Fruit fly (Drosophila melanogaster) whole organism, embryonic: ENCODE results near the gene CG4497.

Source experiments
- Aef1 ChIP-seq: fragments of 200-800 bp; sonication (Bioruptor generic); IDR thresholded peaks from 3 replicates; pipeline ENCODE4 v1.3.6; 2022; ENCODE audit warnings: missing biosample characterization, missing genetic modification characterization
- Bdp1 ChIP-seq: fragments of 200-800 bp; sonication (Bioruptor generic); optimal IDR thresholded peaks from 3 replicates; lab custom pipeline; 2016; ENCODE audit warnings: missing biosample characterization, missing genetic modification characterization
- CG10267 ChIP-seq: fragments of 200-800 bp; sonication (Bioruptor generic); optimal IDR thresholded peaks from 2 replicates; lab custom pipeline; 2018; ENCODE audit warnings: missing biosample characterization, mild to moderate bottlenecking, missing genetic modification characterization, moderate library complexity
- CG10565 ChIP-seq: fragments of 200-800 bp; sonication (Bioruptor generic); optimal IDR thresholded peaks from 3 replicates; lab custom pipeline; 2016; ENCODE audit warnings: missing biosample characterization, mild to moderate bottlenecking, missing genetic modification characterization
- CG11560 ChIP-seq: fragments of 200-800 bp; sonication (Bioruptor generic); IDR thresholded peaks from 3 replicates; pipeline ENCODE4 v1.3.6; 2022; ENCODE audit warnings: missing biosample characterization, missing genetic modification characterization
- CG11695 ChIP-seq: fragments of 200-800 bp; sonication (Bioruptor generic); IDR thresholded peaks from 3 replicates; pipeline ENCODE4 v1.3.6; 2022; ENCODE audit warnings: missing biosample characterization, missing genetic modification characterization
- CG12155 ChIP-seq: fragments of 200-800 bp; sonication (Bioruptor generic); optimal IDR thresholded peaks from 3 replicates; lab custom pipeline; 2016; ENCODE audit warnings: missing biosample characterization, missing genetic modification characterization
- CG12942 ChIP-seq: fragments of 200-800 bp; sonication (Bioruptor generic); optimal IDR thresholded peaks from 3 replicates; lab custom pipeline; 2016; ENCODE audit warnings: missing biosample characterization, missing genetic modification characterization
- CG15514 ChIP-seq: fragments of 200-800 bp; sonication (Bioruptor generic); optimal IDR thresholded peaks from 3 replicates; lab custom pipeline; 2017; ENCODE audit warnings: missing biosample characterization, missing genetic modification characterization, mild to moderate bottlenecking, moderate library complexity, missing genetic modification reagents
- CG1647 ChIP-seq: fragments of 200-800 bp; sonication (Bioruptor generic); optimal IDR thresholded peaks from 3 replicates; lab custom pipeline; 2016; ENCODE audit warnings: missing biosample characterization, missing genetic modification characterization
- CG18599 ChIP-seq: fragments of 200-800 bp; sonication (Bioruptor generic); optimal IDR thresholded peaks from 3 replicates; lab custom pipeline; 2017; ENCODE audit warnings: missing biosample characterization, missing genetic modification characterization, mild to moderate bottlenecking, moderate library complexity, missing genetic modification reagents
- CG6689 ChIP-seq: fragments of 200-800 bp; sonication (Bioruptor generic); IDR thresholded peaks from 2 replicates; pipeline ENCODE4 v1.3.6; 2022; ENCODE audit warnings: missing biosample characterization, missing genetic modification characterization
- CG7357 ChIP-seq: fragments of 200-800 bp; sonication (Bioruptor generic); IDR thresholded peaks from 3 replicates; pipeline ENCODE4 v1.3.6; 2022; ENCODE audit warnings: missing biosample characterization, missing genetic modification characterization
- CG8290 ChIP-seq, 3 experiments: fragments of 200-800 bp; sonication (Bioruptor generic); optimal IDR thresholded peaks; 2 replicates each; lab custom pipeline; 2016 to 2019; ENCODE audit warnings: missing biosample characterization in 3 of 3, missing genetic modification characterization in 3 of 3, mild to moderate bottlenecking in 2 of 3, moderate library complexity in 1 of 3
- CG9932 ChIP-seq: fragments of 200-800 bp; sonication (Bioruptor generic); IDR thresholded peaks from 2 replicates; pipeline ENCODE4 v1.3.6; 2022; ENCODE audit warnings: missing biosample characterization, missing genetic modification characterization
- D19A ChIP-seq: fragments of 200-800 bp; optimal IDR thresholded peaks from 3 replicates; lab custom pipeline; 2019; ENCODE audit warnings: missing biosample characterization, mild to moderate bottlenecking, missing genetic modification characterization, moderate library complexity
- Dad ChIP-seq: fragments of 200-800 bp; sonication (Bioruptor generic); optimal IDR thresholded peaks from 3 replicates; lab custom pipeline; 2016; ENCODE audit warnings: missing biosample characterization, missing genetic modification characterization
- Doc2 ChIP-seq: fragments of 200-800 bp; sonication (Bioruptor generic); IDR thresholded peaks from 2 replicates; pipeline ENCODE4 v1.3.6; 2022; ENCODE audit warnings: missing biosample characterization, missing genetic modification characterization
- Eip74EF ChIP-seq, 2 experiments: fragments of 200-800 bp in 1 of 2; fragments of >200 bp in 1 of 2; sonication (Bioruptor generic) in 1 of 2; optimal IDR thresholded peaks; 2 replicates each; lab custom pipeline; 2017 to 2019; ENCODE audit warnings: missing biosample characterization in 2 of 2, missing genetic modification characterization in 2 of 2, mild to moderate bottlenecking in 1 of 2, moderate library complexity in 1 of 2
- H15 ChIP-seq: fragments of 200-800 bp; sonication (Bioruptor generic); IDR thresholded peaks from 3 replicates; pipeline ENCODE4 v1.3.6; 2022; ENCODE audit warnings: missing biosample characterization, missing genetic modification characterization
- HHEX ChIP-seq: fragments of 200-800 bp; sonication (Bioruptor generic); optimal IDR thresholded peaks from 3 replicates; lab custom pipeline; 2017; ENCODE audit warnings: missing biosample characterization, mild to moderate bottlenecking, missing genetic modification characterization, missing genetic modification reagents
- HmgZ ChIP-seq: fragments of 200-800 bp; sonication (Bioruptor generic); optimal IDR thresholded peaks from 2 replicates; lab custom pipeline; 2018; ENCODE audit warnings: missing biosample characterization, mild to moderate bottlenecking, missing genetic modification characterization
- Hmx ChIP-seq: fragments of 200-800 bp; sonication (Bioruptor generic); optimal IDR thresholded peaks from 2 replicates; lab custom pipeline; 2016; ENCODE audit warnings: missing biosample characterization, missing genetic modification characterization
- Jarid2 ChIP-seq: fragments of 200-800 bp; sonication (Bioruptor generic); optimal IDR thresholded peaks from 3 replicates; lab custom pipeline; 2017; ENCODE audit warnings: mild to moderate bottlenecking, missing biosample characterization, missing genetic modification reagents, missing genetic modification characterization
- Opbp ChIP-seq: fragments of 200-800 bp; sonication (Bioruptor generic); IDR thresholded peaks from 3 replicates; pipeline ENCODE4 v1.3.6; 2022; ENCODE audit warnings: missing biosample characterization, missing genetic modification characterization; ENCODE audit not compliant: partially characterized antibody
- Pdp1 ChIP-seq, 2 experiments: fragments of 200-800 bp; sonication (Bioruptor generic); optimal IDR thresholded peaks; 3 replicates each; lab custom pipeline; 2016; ENCODE audit warnings: missing biosample characterization in 2 of 2, missing genetic modification characterization in 2 of 2, mild to moderate bottlenecking in 1 of 2, moderate library complexity in 1 of 2
- Trl ChIP-seq, 3 experiments: fragments of >200 bp in 2 of 3; fragments of 200-800 bp in 1 of 3; sonication (Bioruptor generic) in 1 of 3; optimal IDR thresholded peaks; 2 replicates in 1 of 3; 3 replicates in 2 of 3; lab custom pipeline; 2016 to 2017; ENCODE audit warnings: missing biosample characterization in 1 of 3, missing genetic modification characterization in 1 of 3
- Xbp1 ChIP-seq: fragments of 200-800 bp; sonication (Bioruptor generic); optimal IDR thresholded peaks from 3 replicates; lab custom pipeline; 2016; ENCODE audit warnings: missing biosample characterization, mild to moderate bottlenecking, missing genetic modification characterization
- ab ChIP-seq: fragments of 200-800 bp; sonication (Bioruptor generic); optimal IDR thresholded peaks from 2 replicates; lab custom pipeline; 2016; ENCODE audit warnings: missing biosample characterization, missing genetic modification characterization
- bcd ChIP-seq: fragments of 200-800 bp; sonication (Bioruptor generic); optimal IDR thresholded peaks from 2 replicates; lab custom pipeline; 2017; ENCODE audit warnings: missing biosample characterization, mild to moderate bottlenecking, missing genetic modification characterization
- chif ChIP-seq, 2 experiments: fragments of 200-800 bp; sonication (Bioruptor generic); optimal IDR thresholded peaks; 3 replicates each; lab custom pipeline; 2016; ENCODE audit warnings: missing biosample characterization in 2 of 2, missing genetic modification characterization in 2 of 2
- ci ChIP-seq: fragments of 200-800 bp; sonication (Bioruptor generic); IDR thresholded peaks from 3 replicates; pipeline ENCODE4 v1.3.6; 2022; ENCODE audit warnings: missing biosample characterization, missing genetic modification characterization
- da ChIP-seq: fragments of 200-800 bp; sonication (Bioruptor generic); optimal IDR thresholded peaks from 2 replicates; lab custom pipeline; 2016; ENCODE audit warnings: missing biosample characterization, missing genetic modification characterization
- dm ChIP-seq: fragments of 200-800 bp; sonication (Bioruptor generic); optimal IDR thresholded peaks from 3 replicates; lab custom pipeline; 2016; ENCODE audit warnings: missing biosample characterization, missing genetic modification characterization
- dmrt11E ChIP-seq: fragments of 200-800 bp; sonication (Bioruptor generic); optimal IDR thresholded peaks from 3 replicates; lab custom pipeline; 2018; ENCODE audit warnings: missing biosample characterization, mild to moderate bottlenecking, missing genetic modification characterization, moderate library complexity
- eve ChIP-seq, 2 experiments: fragments of >200 bp; optimal IDR thresholded peaks; 2 replicates each; lab custom pipeline; 2017; ENCODE audit warnings: missing biosample characterization in 2 of 2, missing genetic modification characterization in 2 of 2
- fd3F ChIP-seq: fragments of 200-800 bp; sonication (Bioruptor generic); optimal IDR thresholded peaks from 2 replicates; lab custom pipeline; 2018; ENCODE audit warnings: missing biosample characterization, mild to moderate bottlenecking, missing genetic modification characterization, moderate library complexity
- gcm2 ChIP-seq: fragments of 200-800 bp; sonication (Bioruptor generic); optimal IDR thresholded peaks from 2 replicates; lab custom pipeline; 2016; ENCODE audit warnings: missing biosample characterization, missing genetic modification characterization
- gsb ChIP-seq: fragments of 200-800 bp; sonication (Bioruptor generic); IDR thresholded peaks from 2 replicates; pipeline ENCODE4 v1.3.6; 2022; ENCODE audit warnings: missing biosample characterization, missing genetic modification characterization
- p53 ChIP-seq: fragments of 200-800 bp; sonication (Bioruptor generic); optimal IDR thresholded peaks from 2 replicates; lab custom pipeline; 2016; ENCODE audit warnings: missing biosample characterization, missing genetic modification characterization
- peb ChIP-seq: fragments of 200-800 bp; sonication (Bioruptor generic); IDR thresholded peaks from 2 replicates; pipeline ENCODE4 v1.3.6; 2022; ENCODE audit warnings: missing biosample characterization, missing genetic modification characterization
- pho ChIP-seq: fragments of 200-800 bp; sonication (Bioruptor generic); optimal IDR thresholded peaks from 2 replicates; lab custom pipeline; 2016; ENCODE audit warnings: missing biosample characterization, missing genetic modification characterization
- prd ChIP-seq, 3 experiments: fragments of >200 bp in 2 of 3; fragments of 200-800 bp in 1 of 3; sonication (Bioruptor generic) in 1 of 3; optimal IDR thresholded peaks in 2 of 3; IDR thresholded peaks in 1 of 3; 2 replicates in 2 of 3; 3 replicates in 1 of 3; pipeline versions ENCODE4 v1.3.6 to Lab custom; 2017 to 2022; ENCODE audit warnings: missing biosample characterization in 1 of 3, missing genetic modification characterization in 1 of 3
- repo ChIP-seq: fragments of 200-800 bp; sonication (Bioruptor generic); optimal IDR thresholded peaks from 2 replicates; lab custom pipeline; 2016; ENCODE audit warnings: missing biosample characterization, missing genetic modification characterization
- rib ChIP-seq: fragments of 200-800 bp; sonication (Bioruptor generic); IDR thresholded peaks from 2 replicates; pipeline ENCODE4 v1.3.6; 2022; ENCODE audit warnings: missing biosample characterization, missing genetic modification characterization
- sens ChIP-seq: fragments of 200-800 bp; sonication (Bioruptor generic); peaks from one replicate; lab custom pipeline; 2016; ENCODE audit warnings: missing biosample characterization, missing genetic modification characterization
- tin ChIP-seq: fragments of 200-800 bp; sonication (Bioruptor generic); optimal IDR thresholded peaks from 3 replicates; lab custom pipeline; 2016; ENCODE audit warnings: missing biosample characterization, missing genetic modification characterization
- unpg ChIP-seq: fragments of 200-800 bp; sonication (Bioruptor generic); optimal IDR thresholded peaks from 3 replicates; lab custom pipeline; 2018; ENCODE audit warnings: missing biosample characterization, mild to moderate bottlenecking, missing genetic modification characterization, moderate library complexity

The CG4497 gene

DNA sequence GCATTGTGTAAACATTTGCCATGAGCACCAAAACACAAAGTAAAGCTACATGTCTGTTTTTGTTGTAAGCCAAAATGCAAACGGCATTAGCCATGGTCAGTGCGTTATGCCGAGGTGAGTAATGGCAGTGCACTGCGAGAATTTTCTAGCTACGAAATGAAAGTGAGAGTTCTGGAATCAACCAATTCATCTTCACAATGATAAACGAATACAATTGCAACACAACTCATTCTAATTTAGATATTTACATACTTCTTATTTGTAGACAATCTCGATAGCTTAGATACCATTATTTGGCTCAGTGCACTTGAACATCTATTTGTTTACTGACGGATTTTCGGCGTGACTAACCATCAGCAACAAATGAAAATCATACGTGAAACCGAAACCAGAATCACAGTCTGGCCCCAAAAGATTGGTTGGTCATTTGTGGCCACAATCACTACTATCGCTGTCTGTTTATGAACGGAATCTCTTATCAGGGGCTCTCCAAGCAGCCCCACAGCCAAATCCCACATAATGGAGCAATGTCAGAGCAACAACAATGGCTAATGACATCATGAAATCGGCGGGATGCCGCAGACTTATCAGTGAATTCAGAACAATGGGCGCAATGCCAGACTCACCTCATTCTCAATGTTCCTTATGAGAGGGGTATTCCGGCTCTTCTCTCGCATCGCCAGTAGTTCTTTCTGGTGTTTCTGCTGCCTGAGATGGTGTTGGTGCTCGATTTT is 39.4 kb downstream of the CG4497 start (continued):
- TF ChIP-seq sens (GFP tag; lab: Kevin White, UChicago) = peak; percentile 92
- TF ChIP-seq peb (GFP tag; lab: Robert Waterston, UW) = no peak
- no peak for TF ChIP-seq D19A
- TF ChIP-seq tin (GFP tag; lab: Kevin White, UChicago) = peak; percentile 13
- TF ChIP-seq Trl (optimal IDR thresholded peaks at IDR 0.05; lab: Kevin White, UChicago) = no peak
- peak; percentile 31 for TF ChIP-seq Trl (GFP tag; optimal IDR thresholded peaks at IDR 0.05; lab: Kevin White, UChicago)
- TF ChIP-seq fd3F (GFP tag; lab: Kevin White, UChicago) = no peak
- no peak for TF ChIP-seq da (GFP tag; lab: Kevin White, UChicago)
- no peak for TF ChIP-seq gcm2 (GFP tag; lab: Kevin White, UChicago)
- peak; percentile 13 for TF ChIP-seq bcd (GFP tag; lab: Kevin White, UChicago)
- TF ChIP-seq eve (GFP tag; optimal IDR thresholded peaks at IDR 0.05; lab: Kevin White, UChicago) = peak in 1 of 2 experiments; percentile 77
- no peak for TF ChIP-seq dm (GFP tag; lab: Kevin White, UChicago)
- no peak for TF ChIP-seq prd (optimal IDR thresholded peaks at IDR 0.05; lab: Kevin White, UChicago)
- TF ChIP-seq prd (GFP tag; IDR thresholded peaks at IDR 0.05; lab: Robert Waterston, UW) = peak; percentile 72
- TF ChIP-seq Doc2 (GFP tag; lab: Robert Waterston, UW) = no peak
- TF ChIP-seq CG7357 (GFP tag; lab: Robert Waterston, UW) = no peak
- no peak for TF ChIP-seq CG10267 (tag; lab: Kevin White, UChicago)
- TF ChIP-seq HmgZ (tag; lab: Kevin White, UChicago) = no peak
- TF ChIP-seq Dad (GFP tag; lab: Kevin White, UChicago) = no peak
- TF ChIP-seq HHEX (GFP tag; lab: Kevin White, UChicago) = peak; percentile 17
- peak; percentile 32 for TF ChIP-seq dmrt11E (tag; lab: Kevin White, UChicago)
- no peak for TF ChIP-seq repo (GFP tag; lab: Kevin White, UChicago)
- no peak for TF ChIP-seq CG8290 (GFP tag; optimal IDR thresholded peaks at IDR 0.05; lab: Kevin White, UChicago)
- peak in 1 of 2 experiments; percentile 58 for TF ChIP-seq CG8290 (tag; optimal IDR thresholded peaks at IDR 0.05; lab: Kevin White, UChicago)
- TF ChIP-seq Hmx = no peak
- no peak for TF ChIP-seq CG9932
- no peak for TF ChIP-seq gsb (GFP tag; lab: Robert Waterston, UW)
- TF ChIP-seq CG6689 (GFP tag; lab: Robert Waterston, UW) = peak; percentile 51
- peak; percentile 46 to 49 for TF ChIP-seq chif (GFP tag; optimal IDR thresholded peaks at IDR 0.05; lab: Kevin White, UChicago)
- peak; percentile 51 for TF ChIP-seq unpg (GFP tag; lab: Kevin White, UChicago)
- TF ChIP-seq Xbp1 = peak; percentile 56
- no peak for TF ChIP-seq p53 (GFP tag; lab: Kevin White, UChicago)
- peak; percentile 13 for TF ChIP-seq CG1647
- peak; percentile 28 for TF ChIP-seq CG15514 (GFP tag; lab: Kevin White, UChicago)
- peak; percentile 4 for TF ChIP-seq CG12155 (GFP tag; lab: Kevin White, UChicago)
- TF ChIP-seq CG18599 (GFP tag; lab: Kevin White, UChicago) = peak; percentile 23
- TF ChIP-seq Opbp (GFP tag; lab: Robert Waterston, UW) = no peak
- peak; percentile 26 to 46 for TF ChIP-seq Pdp1 (GFP tag; optimal IDR thresholded peaks at IDR 0.05; lab: Kevin White, UChicago)
- TF ChIP-seq Jarid2 (GFP tag; lab: Kevin White, UChicago) = no peak
- peak; percentile 64; the same call in 2 of the 3 replicates for TF ChIP-seq ci (GFP tag; lab: Robert Waterston, UW)
- TF ChIP-seq pho (GFP tag; lab: Kevin White, UChicago) = peak; percentile 1
- TF ChIP-seq CG12942 (GFP tag; lab: Kevin White, UChicago) = peak; percentile 9
- no peak for TF ChIP-seq rib (GFP tag; lab: Robert Waterston, UW)
- TF ChIP-seq H15 (GFP tag; lab: Robert Waterston, UW) = 0 out of 3 replicates have a peak, but pooled peaks have one; percentile 28
- 0 out of 3 replicates have a peak, but pooled peaks have one; percentile 20 for TF ChIP-seq CG11695 (GFP tag; lab: Robert Waterston, UW)
- TF ChIP-seq CG11560 (tag; lab: Robert Waterston, UW) = no peak
- TF ChIP-seq ab = no peak
- TF ChIP-seq Bdp1 (GFP tag; lab: Kevin White, UChicago) = no peak
- no peak for TF ChIP-seq Eip74EF (GFP tag; optimal IDR thresholded peaks at IDR 0.05; lab: Kevin White, UChicago)
- no peak for TF ChIP-seq CG10565 (GFP tag; lab: Kevin White, UChicago)
- TF ChIP-seq Aef1 (GFP tag; lab: Robert Waterston, UW) = peak; percentile 24; the same call in 1 of the 3 replicates
